Worm (Caenorhabditis elegans) whole organism, L4/young adult: ENCODE measurements around the gene lips-13.

ENCODE experiments used
- W03F9.2 ChIP-seq: fragments of 150-350 bp; optimal IDR thresholded peaks from 2 replicates; lab custom pipeline; 2014; ENCODE audit warnings: missing biosample characterization, missing genetic modification characterization
- him-1 ChIP-seq: sonication (generic microtip); optimal IDR thresholded peaks from 2 replicates; lab custom pipeline; 2016; ENCODE audit warnings: missing genotype, missing genetic modification reagents, missing genetic modification characterization, missing compliant biosample characterization

ce11 chrII:1075424-1075823 lies 42.4 kb downstream of the lips-13 start, which contains the start of gene K02E7.11:
- no peak for TF ChIP-seq W03F9.2
- no peak for TF ChIP-seq him-1 (tag; lab: Kevin White, UChicago)
